Worm (Caenorhabditis elegans): ENCODE measurements around the gene gap-2.

ce11 chrX:9544405-9544804 lies 72.1 kb downstream of the gap-2 start:
- no peak for TF ChIP-seq ztf-28 (GFP tag; IDR thresholded peaks at IDR 0.05)
- TF ChIP-seq hmg-1.2 (GFP tag; IDR thresholded peaks at IDR 0.05): no peak
- TF ChIP-seq sea-2 (GFP tag; IDR thresholded peaks at IDR 0.05): no peak
- TF ChIP-seq ekl-4 (GFP tag; IDR thresholded peaks at IDR 0.05): no peak
- TF ChIP-seq aptf-2 (GFP tag; conservative IDR thresholded peaks at IDR 0.05): no peak
- TF ChIP-seq pha-4 (tag; optimal IDR thresholded peaks at IDR 0.05): no peak
